Worm (Caenorhabditis elegans): ENCODE results near the gene Y43F8B.18.
A peak's percentile ranks its signal among the peaks of the same experiment; 100 is the strongest.

Gene Y43F8B.18

ce11 chrV:19445442-19445841, 40.3 kb upstream of the Y43F8B.18 start, which contains the start of gene M04C3.1:
M04C3.1 (minus strand) TSS chrV:19445605.
- TF ChIP-seq php-3 (GFP tag; IDR thresholded peaks at IDR 0.05) (peak; percentile 72), Y75B8A.6 (GFP tag; IDR thresholded peaks at IDR 0.05) (no peak), vab-7 (GFP tag; IDR thresholded peaks at IDR 0.05) (no peak), aha-1 (tag) (no peak), pha-4 (GFP tag; IDR thresholded peaks at IDR 0.05) (no peak), pha-4 (tag; optimal IDR thresholded peaks at IDR 0.05) (no peak), nhr-48 (tag; optimal IDR thresholded peaks at IDR 0.05) (no peak), nhr-25 (tag; optimal IDR thresholded peaks at IDR 0.05; ENCODE audit: borderline replicate concordance, insufficient read depth) (no peak), mdl-1 (tag; optimal IDR thresholded peaks at IDR 0.05) (no peak), nhr-77 (tag; optimal IDR thresholded peaks at IDR 0.05) (no peak), mdt-29 (GFP tag; IDR thresholded peaks at IDR 0.05) (no peak), unc-130 (GFP tag; optimal IDR thresholded peaks at IDR 0.05) (no peak), hlh-11 (tag; optimal IDR thresholded peaks at IDR 0.05) (no peak), lsy-2 (tag; optimal IDR thresholded peaks at IDR 0.05) (peak in 1 of 2 experiments; percentile 5), spr-1 (tag; optimal IDR thresholded peaks at IDR 0.05) (no peak), ceh-44 (GFP tag; IDR thresholded peaks at IDR 0.05) (no peak), tag-97 (GFP tag; IDR thresholded peaks at IDR 0.05) (no peak), set-16 (GFP tag; IDR thresholded peaks at IDR 0.05) (no peak), T20F7.1 (GFP tag; optimal IDR thresholded peaks at IDR 0.05) (no peak), F49E8.2 (tag; optimal IDR thresholded peaks at IDR 0.05; ENCODE audit: borderline replicate concordance) (no peak), unc-39 (tag; optimal IDR thresholded peaks at IDR 0.05) (no peak), ces-1 (GFP tag; optimal IDR thresholded peaks at IDR 0.05) (no peak), mep-1 (tag; optimal IDR thresholded peaks at IDR 0.05) (no peak), dve-1 (tag; optimal IDR thresholded peaks at IDR 0.05; ENCODE audit: insufficient read depth) (peak; percentile 66), mxl-3 (GFP tag; optimal IDR thresholded peaks at IDR 0.05) (no peak), dmd-6 (GFP tag; IDR thresholded peaks at IDR 0.05) (peak; percentile 27; the same call in 1 of the 2 replicates), egl-43 (GFP tag; IDR thresholded peaks at IDR 0.05) (no peak), pqm-1 (tag; optimal IDR thresholded peaks at IDR 0.05) (peak; percentile 79), hlh-30 (tag; optimal IDR thresholded peaks at IDR 0.05; ENCODE audit: insufficient read depth) (peak; percentile 22), ceh-20 (GFP tag; IDR thresholded peaks at IDR 0.05) (no peak), aly-2 (tag; optimal IDR thresholded peaks at IDR 0.05) (no peak), lim-7 (GFP tag; IDR thresholded peaks at IDR 0.05) (no peak), nhr-237 (tag; optimal IDR thresholded peaks at IDR 0.05) (no peak), spr-3 (GFP tag; optimal IDR thresholded peaks at IDR 0.05) (no peak), attf-4 (tag; optimal IDR thresholded peaks at IDR 0.05) (no peak), daf-16 (GFP tag; optimal IDR thresholded peaks at IDR 0.05) (no peak), daf-16 (tag; optimal IDR thresholded peaks at IDR 0.05) (peak; percentile 71), zip-2 (tag; optimal IDR thresholded peaks at IDR 0.05) (no peak), hif-1 (tag; optimal IDR thresholded peaks at IDR 0.05) (no peak), ceh-62 (tag; optimal IDR thresholded peaks at IDR 0.05) (no peak), fkh-10 (GFP tag; optimal IDR thresholded peaks at IDR 0.05) (no peak), F26F4.8 (GFP tag; conservative IDR thresholded peaks at IDR 0.05) (no peak), rbr-2 (tag; optimal IDR thresholded peaks at IDR 0.05) (no peak), D1046.2 (GFP tag; IDR thresholded peaks at IDR 0.05) (no peak), sdz-12 (GFP tag; optimal IDR thresholded peaks at IDR 0.05) (no peak), ceh-32 (tag; optimal IDR thresholded peaks at IDR 0.05; ENCODE audit: poor library complexity) (no peak), lin-39 (tag; optimal IDR thresholded peaks at IDR 0.05) (no peak), ctbp-1 (GFP tag; IDR thresholded peaks at IDR 0.05) (no peak), nhr-28 (tag; optimal IDR thresholded peaks at IDR 0.05) (peak; percentile 49)

Data from whole organism, L4 larva.